Worm (Caenorhabditis elegans) whole organism, young adult: Measurements from ENCODE around the gene F59A6.11.

ENCODE experiments used
- T07F8.4 ChIP-seq: sonication (generic microtip); optimal IDR thresholded peaks from 2 replicates; lab custom pipeline; 2016; ENCODE audit warnings: mild to moderate bottlenecking, missing genetic modification characterization, moderate library complexity, missing compliant biosample characterization
- Y95B8A.8 ChIP-seq: fragments of 200-800 bp; sonication (Bioruptor generic); IDR thresholded peaks from 2 replicates; pipeline ENCODE4 v1.3.6; 2022; ENCODE audit warnings: missing genetic modification reagents, missing genetic modification characterization, missing compliant biosample characterization
- chd-7 ChIP-seq: sonication (generic microtip); optimal IDR thresholded peaks from 2 replicates; lab custom pipeline; 2016; ENCODE audit warnings: mild to moderate bottlenecking, missing genetic modification characterization, moderate library complexity, missing compliant biosample characterization
- mes-4 ChIP-seq: sonication (generic microtip); optimal IDR thresholded peaks from 2 replicates; lab custom pipeline; 2016; ENCODE audit warnings: missing genotype, missing genetic modification characterization, missing compliant biosample characterization
- pbrm-1 ChIP-seq: fragments of 200-800 bp; sonication (Bioruptor generic); IDR thresholded peaks from 2 replicates; pipeline ENCODE4 v1.3.6; 2022; ENCODE audit warnings: missing genetic modification reagents, missing genetic modification characterization, missing compliant biosample characterization
- rcor-1 ChIP-seq: fragments of 200-800 bp; sonication (Bioruptor generic); IDR thresholded peaks from 2 replicates; pipeline ENCODE4 v1.3.6; 2022; ENCODE audit warnings: missing genetic modification reagents, missing genetic modification characterization, missing compliant biosample characterization
- sea-2 ChIP-seq: fragments of 200-800 bp; sonication (Bioruptor generic); IDR thresholded peaks from 2 replicates; pipeline ENCODE4 v1.3.6; 2022; ENCODE audit warnings: missing genetic modification characterization, missing compliant biosample characterization
- snpc-1.1 ChIP-seq: sonication (generic microtip); optimal IDR thresholded peaks from 2 replicates; lab custom pipeline; 2017; ENCODE audit warnings: missing genetic modification characterization, mild to moderate bottlenecking, missing compliant biosample characterization, antibody characterized with exemption, moderate library complexity, missing genotype, missing genetic modification reagents; ENCODE audit not compliant: insufficient read depth
- unc-62 ChIP-seq: fragments of 150-350 bp; optimal IDR thresholded peaks from 2 replicates; lab custom pipeline; 2014; ENCODE audit warnings: missing biosample characterization, missing genetic modification reagents, missing genetic modification characterization
- ztf-18 ChIP-seq: sonication (generic microtip); optimal IDR thresholded peaks from 2 replicates; lab custom pipeline; 2016; ENCODE audit warnings: missing genotype, mild to moderate bottlenecking, missing genetic modification characterization, missing compliant biosample characterization
- ztf-25 ChIP-seq: fragments of 200-800 bp; sonication (Bioruptor generic); IDR thresholded peaks from 2 replicates; pipeline ENCODE4 v1.3.6; 2022; ENCODE audit warnings: missing genetic modification reagents, missing genetic modification characterization, missing compliant biosample characterization

DNA sequence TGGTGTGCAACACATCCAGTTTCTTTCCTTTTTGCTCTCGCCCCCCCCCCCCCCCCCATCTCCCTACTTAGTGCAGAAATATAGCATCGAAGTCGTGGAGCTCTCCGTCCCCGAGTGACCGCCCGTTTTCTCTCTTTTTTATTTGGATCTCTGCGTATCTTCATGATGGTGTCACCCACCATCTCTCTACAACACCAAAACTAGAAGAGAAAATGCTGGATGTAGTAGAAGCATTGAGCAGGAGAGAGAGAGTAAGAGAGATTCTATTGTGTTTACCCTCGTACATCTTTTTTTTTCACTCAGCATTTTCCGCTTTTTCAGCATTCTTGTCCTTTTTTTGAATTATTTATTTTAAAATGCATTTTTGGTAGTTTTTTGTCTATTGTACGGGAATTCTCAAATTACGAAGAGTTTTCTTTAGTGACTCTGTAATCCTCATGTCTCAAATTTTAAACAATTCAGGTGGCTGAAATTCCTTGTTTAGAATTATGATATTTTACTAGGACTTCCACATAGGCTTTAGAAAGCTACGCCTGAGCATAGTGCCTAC, 43.9 kb upstream of the F59A6.11 start:
- TF ChIP-seq unc-62 (GFP tag; lab: Kevin White, UChicago) (no peak), snpc-1.1 (tag; lab: Kevin White, UChicago) (no peak), pbrm-1 (GFP tag; lab: Robert Waterston, UW) (no peak), ztf-25 (GFP tag; lab: Robert Waterston, UW) (no peak), sea-2 (GFP tag; lab: Robert Waterston, UW) (no peak), ztf-18 (tag; lab: Kevin White, UChicago) (no peak), Y95B8A.8 (GFP tag; lab: Robert Waterston, UW) (no peak), mes-4 (tag; lab: Kevin White, UChicago) (no peak), chd-7 (tag; lab: Kevin White, UChicago) (no peak), T07F8.4 (no peak), rcor-1 (no peak)
